Fruit fly (Drosophila melanogaster) whole organism, wandering third instar larva: ENCODE results near the gene PAPLA1.

Experiments
- Abd-B ChIP-seq: fragments of >200 bp; optimal IDR thresholded peaks from 2 replicates; lab custom pipeline; 2017; ENCODE audit warnings: missing biosample characterization, missing genetic modification characterization
- CG32264 ChIP-seq: fragments of 200-800 bp; sonication (Bioruptor generic); optimal IDR thresholded peaks from 2 replicates; lab custom pipeline; 2016; ENCODE audit warnings: missing biosample characterization, missing genetic modification characterization
- CG9705 ChIP-seq: fragments of 200-800 bp; sonication (Bioruptor generic); optimal IDR thresholded peaks from 2 replicates; lab custom pipeline; 2018; ENCODE audit warnings: missing biosample characterization, mild to moderate bottlenecking, missing genetic modification characterization
- Dfd ChIP-seq: fragments of >200 bp; optimal IDR thresholded peaks from 2 replicates; lab custom pipeline; 2017; ENCODE audit warnings: missing biosample characterization, missing genetic modification characterization
- Dif ChIP-seq: fragments of 200-275, 200-300 bp; sonication (Bioruptor generic); optimal IDR thresholded peaks from 2 replicates; lab custom pipeline; 2018; ENCODE audit warnings: missing biosample characterization, missing genetic modification characterization; ENCODE audit not compliant: partially characterized antibody
- GATAd ChIP-seq: sonication (Bioruptor generic); optimal IDR thresholded peaks from 2 replicates; lab custom pipeline; 2016; ENCODE audit warnings: missing biosample characterization, missing genetic modification characterization
- Hnf4 ChIP-seq: fragments of 200-800 bp; sonication (Bioruptor generic); optimal IDR thresholded peaks from 2 replicates; lab custom pipeline; 2016; ENCODE audit warnings: missing biosample characterization, mild to moderate bottlenecking, missing genetic modification characterization
- Hr83 ChIP-seq: fragments of 200-300 bp; sonication (Bioruptor generic); optimal IDR thresholded peaks from 2 replicates; lab custom pipeline; 2016; ENCODE audit warnings: missing biosample characterization, mild to moderate bottlenecking, missing genetic modification characterization, moderate library complexity; ENCODE audit not compliant: poor library complexity, severe bottlenecking
- Jra ChIP-seq: sonication (Bioruptor generic); optimal IDR thresholded peaks from 2 replicates; lab custom pipeline; 2016; ENCODE audit warnings: missing biosample characterization, missing genetic modification characterization
- Mio ChIP-seq: sonication (Bioruptor generic); optimal IDR thresholded peaks from 2 replicates; lab custom pipeline; 2016; ENCODE audit warnings: missing biosample characterization, missing genetic modification characterization
- Myc ChIP-seq: fragments of >200 bp; optimal IDR thresholded peaks from 2 replicates; lab custom pipeline; 2017
- N ChIP-seq: fragments of >200 bp; optimal IDR thresholded peaks from 2 replicates; lab custom pipeline; 2018; ENCODE audit warnings: missing biosample characterization, missing external identifiers, missing genetic modification characterization
- OdsH ChIP-seq: fragments of 200-800 bp; sonication (Bioruptor generic); optimal IDR thresholded peaks from 2 replicates; lab custom pipeline; 2016; ENCODE audit warnings: missing biosample characterization, mild to moderate bottlenecking, missing genetic modification characterization
- Sp1 ChIP-seq: fragments of 200-800 bp; sonication (Bioruptor generic); optimal IDR thresholded peaks from 3 replicates; lab custom pipeline; 2019; ENCODE audit warnings: missing biosample characterization, mild to moderate bottlenecking, missing genetic modification characterization, moderate library complexity
- br ChIP-seq: fragments of 200-800 bp; sonication (Bioruptor generic); optimal IDR thresholded peaks from 2 replicates; lab custom pipeline; 2016; ENCODE audit warnings: missing biosample characterization, missing genetic modification characterization
- brk ChIP-seq: fragments of 200-800 bp; sonication (Bioruptor generic); optimal IDR thresholded peaks from 2 replicates; lab custom pipeline; 2016; ENCODE audit warnings: missing biosample characterization, mild to moderate bottlenecking, missing genetic modification characterization
- dmrt93B ChIP-seq: fragments of 200-800 bp; sonication (Bioruptor generic); optimal IDR thresholded peaks from 2 replicates; lab custom pipeline; 2018; ENCODE audit warnings: missing biosample characterization, mild to moderate bottlenecking, missing genetic modification characterization
- ey ChIP-seq: fragments of 200-800 bp; sonication (Bioruptor generic); optimal IDR thresholded peaks from 2 replicates; lab custom pipeline; 2016; ENCODE audit warnings: missing biosample characterization, missing genetic modification characterization
- foxo ChIP-seq, 2 experiments: fragments of 200-800 bp; sonication (Bioruptor generic); optimal IDR thresholded peaks; 2 replicates in 1 of 2; 3 replicates in 1 of 2; lab custom pipeline; 2016 to 2017; ENCODE audit warnings: missing biosample characterization in 2 of 2, missing genetic modification characterization in 2 of 2
- h ChIP-seq: fragments of 200-800 bp; sonication (Bioruptor generic); optimal IDR thresholded peaks from 3 replicates; lab custom pipeline; 2016; ENCODE audit warnings: missing biosample characterization, mild to moderate bottlenecking, missing genetic modification characterization
- jim ChIP-seq: fragments of 175-275, 200-325 bp; sonication (Bioruptor generic); optimal IDR thresholded peaks from 2 replicates; lab custom pipeline; 2016; ENCODE audit warnings: missing biosample characterization, mild to moderate bottlenecking, missing genetic modification characterization
- lola ChIP-seq: fragments of >200 bp; optimal IDR thresholded peaks from 2 replicates; lab custom pipeline; 2017; ENCODE audit warnings: missing biosample characterization, missing genetic modification characterization
- psq ChIP-seq: fragments of 200-800 bp; sonication (Bioruptor generic); optimal IDR thresholded peaks from 3 replicates; lab custom pipeline; 2017; ENCODE audit warnings: missing biosample characterization, mild to moderate bottlenecking, missing genetic modification characterization, moderate library complexity
- rgr ChIP-seq: fragments of 200-800 bp; sonication (Bioruptor generic); optimal IDR thresholded peaks from 3 replicates; lab custom pipeline; 2016; ENCODE audit warnings: missing biosample characterization, mild to moderate bottlenecking, missing genetic modification characterization
- sage ChIP-seq: fragments of 200-800 bp; sonication (Bioruptor generic); optimal IDR thresholded peaks from 2 replicates; lab custom pipeline; 2016; ENCODE audit warnings: missing biosample characterization, mild to moderate bottlenecking, missing genetic modification characterization
- sv ChIP-seq: fragments of 200-800 bp; sonication (Bioruptor generic); optimal IDR thresholded peaks from 3 replicates; lab custom pipeline; 2016; ENCODE audit warnings: missing biosample characterization, missing genetic modification characterization
- tai ChIP-seq: sonication (Bioruptor generic); optimal IDR thresholded peaks from 2 replicates; lab custom pipeline; 2016; ENCODE audit warnings: missing biosample characterization, missing genetic modification characterization
- usp ChIP-seq: fragments of >200 bp; optimal IDR thresholded peaks from 2 replicates; lab custom pipeline; 2017; ENCODE audit warnings: missing biosample characterization, missing genetic modification characterization
- woc ChIP-seq: sonication (Bioruptor generic); optimal IDR thresholded peaks from 2 replicates; lab custom pipeline; 2016; ENCODE audit warnings: missing biosample characterization, mild to moderate bottlenecking, missing genetic modification characterization

Gene PAPLA1

dm6 chr2L:8148514-8149085 is 10.8 kb downstream of the PAPLA1 start:
- TF ChIP-seq Dfd (GFP tag; lab: Kevin White, UChicago), result no peak
- TF ChIP-seq lola (GFP tag; lab: Kevin White, UChicago), result no peak
- TF ChIP-seq CG32264 (GFP tag; lab: Kevin White, UChicago), result no peak
- no peak for TF ChIP-seq tai (GFP tag; lab: Kevin White, UChicago)
- peak; percentile 6 for TF ChIP-seq Sp1
- TF ChIP-seq rgr (GFP tag; lab: Kevin White, UChicago), result peak; percentile 26
- TF ChIP-seq h (GFP tag; lab: Kevin White, UChicago), result peak; percentile 5
- TF ChIP-seq Hr83 (GFP tag; lab: Kevin White, UChicago), result no peak
- TF ChIP-seq sage (GFP tag; lab: Kevin White, UChicago), result no peak
- no peak for TF ChIP-seq usp (GFP tag; lab: Kevin White, UChicago)
- no peak for TF ChIP-seq Myc (lab: Kevin White, UChicago)

dm6 chr2L:8146994-8147661 is 12.3 kb downstream of the PAPLA1 start, which contains the start of gene CG31606:
CG31606 (plus strand) TSS chr2L:8147611.
- TF ChIP-seq Jra (no peak), foxo (GFP tag; optimal IDR thresholded peaks at IDR 0.05; lab: Kevin White, UChicago) (no peak), GATAd (GFP tag; lab: Kevin White, UChicago) (no peak), ey (GFP tag; lab: Kevin White, UChicago) (no peak), Hnf4 (no peak), psq (GFP tag; lab: Kevin White, UChicago) (no peak), usp (GFP tag; lab: Kevin White, UChicago) (no peak), h (GFP tag; lab: Kevin White, UChicago) (no peak), jim (GFP tag; lab: Kevin White, UChicago) (no peak), br (GFP tag; lab: Kevin White, UChicago) (no peak), N (GFP tag; lab: Kevin White, UChicago) (no peak), Dif (no peak), Dfd (GFP tag; lab: Kevin White, UChicago) (no peak), Abd-B (GFP tag; lab: Kevin White, UChicago) (no peak), OdsH (GFP tag; lab: Kevin White, UChicago) (no peak), dmrt93B (GFP tag; lab: Kevin White, UChicago) (no peak), Sp1 (no peak)
- TF ChIP-seq, all 38 proteins: peak for 0

dm6 chr2L:8145067-8145808 is 14.2 kb downstream of the PAPLA1 start, which contains the start of the genes CG42763 and CG43394:
CG42763 (minus strand) TSS chr2L:8145107.
CG43394 (plus strand) TSS chr2L:8145758.
- TF ChIP-seq Hr83 (GFP tag; lab: Kevin White, UChicago) (no peak), Jra (no peak), sv (GFP tag; lab: Kevin White, UChicago) (no peak), woc (GFP tag; lab: Kevin White, UChicago) (peak; percentile 9), tai (GFP tag; lab: Kevin White, UChicago) (peak; percentile 15), CG9705 (no peak)
- TF ChIP-seq, all 38 proteins: peak for 2

dm6 chr2L:8143947-8144346 is 15.5 kb downstream of the PAPLA1 start, which contains the start of gene CG42762:
CG42762 (minus strand) TSS chr2L:8144047.
- no peak for TF ChIP-seq OdsH (GFP tag; lab: Kevin White, UChicago)
- TF ChIP-seq psq (GFP tag; lab: Kevin White, UChicago), result no peak
- no peak for TF ChIP-seq CG9705
- TF ChIP-seq Mio (GFP tag; lab: Kevin White, UChicago), result no peak
- no peak for TF ChIP-seq dmrt93B (GFP tag; lab: Kevin White, UChicago)
- no peak for TF ChIP-seq GATAd (GFP tag; lab: Kevin White, UChicago)
- TF ChIP-seq ey (GFP tag; lab: Kevin White, UChicago), result no peak
- no peak for TF ChIP-seq brk (GFP tag; lab: Kevin White, UChicago)
- TF ChIP-seq Myc (lab: Kevin White, UChicago), result no peak
